Fruit fly (Drosophila melanogaster) whole organism, prepupa: ENCODE data around the gene Cdc27.
A peak's percentile ranks its signal among the peaks of the same experiment; 100 is the strongest.

Experiments used
- Blimp-1 ChIP-seq: fragments of 200-800 bp; sonication (Bioruptor generic); optimal IDR thresholded peaks from 3 replicates; lab custom pipeline; 2017; ENCODE audit warnings: missing biosample characterization, missing genetic modification characterization, mild to moderate bottlenecking, moderate library complexity, missing genetic modification reagents
- CG10631 ChIP-seq: fragments of 200-800 bp; sonication (Bioruptor generic); optimal IDR thresholded peaks from 2 replicates; lab custom pipeline; 2016; ENCODE audit warnings: missing biosample characterization, missing genetic modification characterization
- CG10669 ChIP-seq: fragments of 200-800 bp; sonication (Bioruptor generic); optimal IDR thresholded peaks from 3 replicates; lab custom pipeline; 2018; ENCODE audit warnings: missing biosample characterization, mild to moderate bottlenecking, missing genetic modification characterization, moderate library complexity
- CG11294 ChIP-seq: fragments of 200-800 bp; sonication (Bioruptor generic); IDR thresholded peaks from 2 replicates; pipeline ENCODE4 v1.3.6; 2022; ENCODE audit warnings: missing biosample characterization, missing genetic modification characterization
- CG11902 ChIP-seq: fragments of 200-800 bp; sonication (Bioruptor generic); optimal IDR thresholded peaks from 3 replicates; lab custom pipeline; 2016; ENCODE audit warnings: missing biosample characterization, missing genetic modification characterization
- CG15336 ChIP-seq: fragments of 200-800 bp; sonication (Bioruptor generic); IDR thresholded peaks from 2 replicates; pipeline ENCODE4 v1.3.6; 2022; ENCODE audit warnings: missing biosample characterization, missing genetic modification characterization
- CG16779 ChIP-seq: fragments of 200-800 bp; sonication (Bioruptor generic); optimal IDR thresholded peaks from 3 replicates; lab custom pipeline; 2017; ENCODE audit warnings: missing biosample characterization, mild to moderate bottlenecking, missing genetic modification characterization
- CG3032 ChIP-seq: fragments of 200-800 bp; optimal IDR thresholded peaks from 2 replicates; lab custom pipeline; 2019; ENCODE audit warnings: missing biosample characterization, mild to moderate bottlenecking, missing genetic modification characterization, moderate library complexity
- CG32006 ChIP-seq: fragments of 200-800 bp; sonication (Bioruptor generic); optimal IDR thresholded peaks from 3 replicates; lab custom pipeline; 2017; ENCODE audit warnings: missing biosample characterization, mild to moderate bottlenecking, missing genetic modification characterization
- CG34406 ChIP-seq: fragments of 200-800 bp; sonication (Bioruptor generic); optimal IDR thresholded peaks from 3 replicates; lab custom pipeline; 2016; ENCODE audit warnings: missing biosample characterization, missing genetic modification characterization
- CG3919 ChIP-seq: fragments of 200-800 bp; sonication (Bioruptor generic); optimal IDR thresholded peaks from 3 replicates; lab custom pipeline; 2016; ENCODE audit warnings: missing biosample characterization, missing genetic modification characterization
- CG6163 ChIP-seq: fragments of 200-800 bp; sonication (Bioruptor generic); IDR thresholded peaks from 3 replicates; pipeline ENCODE4 v1.3.6; 2022; ENCODE audit warnings: missing biosample characterization, missing genetic modification characterization
- CG6276 ChIP-seq: fragments of 200-800 bp; sonication (Bioruptor generic); optimal IDR thresholded peaks from 2 replicates; lab custom pipeline; 2017; ENCODE audit warnings: missing biosample characterization, mild to moderate bottlenecking, missing genetic modification characterization
- CG6792 ChIP-seq: fragments of 200-800 bp; sonication (Bioruptor generic); optimal IDR thresholded peaks from 3 replicates; lab custom pipeline; 2016; ENCODE audit warnings: missing biosample characterization, missing genetic modification characterization
- CG6808 ChIP-seq: fragments of 200-800 bp; sonication (Bioruptor generic); optimal IDR thresholded peaks from 3 replicates; lab custom pipeline; 2017; ENCODE audit warnings: missing biosample characterization, missing genetic modification characterization, mild to moderate bottlenecking, moderate library complexity, missing genetic modification reagents
- CG6854 ChIP-seq: fragments of 200-800 bp; sonication (Bioruptor generic); optimal IDR thresholded peaks from 2 replicates; lab custom pipeline; 2017; ENCODE audit warnings: missing biosample characterization, mild to moderate bottlenecking, missing genetic modification characterization
- CG8119 ChIP-seq: fragments of 200-800 bp; sonication (Bioruptor generic); IDR thresholded peaks from 3 replicates; pipeline ENCODE4 v1.3.6; 2022; ENCODE audit warnings: missing biosample characterization, missing genetic modification characterization
- CG9139 ChIP-seq: fragments of 200-800 bp; sonication (Bioruptor generic); optimal IDR thresholded peaks from 3 replicates; lab custom pipeline; 2017; ENCODE audit warnings: missing biosample characterization, mild to moderate bottlenecking, missing genetic modification characterization
- Eip75B ChIP-seq: fragments of 200-800 bp; sonication (Bioruptor generic); optimal IDR thresholded peaks from 3 replicates; lab custom pipeline; 2016; ENCODE audit warnings: missing biosample characterization, missing genetic modification characterization
- Eip78C ChIP-seq: fragments of 200-800 bp; sonication (Bioruptor generic); peaks from one replicate; lab custom pipeline; 2016; ENCODE audit warnings: missing biosample characterization, missing genetic modification characterization
- Ets21C ChIP-seq: fragments of 200-800 bp; sonication (Bioruptor generic); optimal IDR thresholded peaks from 3 replicates; lab custom pipeline; 2016; ENCODE audit warnings: missing biosample characterization, missing genetic modification characterization
- Ets96B ChIP-seq: fragments of 200-800 bp; optimal IDR thresholded peaks from 2 replicates; lab custom pipeline; 2019; ENCODE audit warnings: missing biosample characterization, mild to moderate bottlenecking, missing genetic modification characterization, moderate library complexity
- Hr38 ChIP-seq: sonication (Bioruptor generic); optimal IDR thresholded peaks from 2 replicates; lab custom pipeline; 2016; ENCODE audit warnings: missing biosample characterization, missing genetic modification characterization
- Hr39 ChIP-seq: fragments of 200-800 bp; sonication (Bioruptor generic); optimal IDR thresholded peaks from 2 replicates; lab custom pipeline; 2016; ENCODE audit warnings: missing biosample characterization, missing genetic modification characterization
- Lpt ChIP-seq: fragments of 200-800 bp; sonication (Bioruptor generic); optimal IDR thresholded peaks from 3 replicates; lab custom pipeline; 2016; ENCODE audit warnings: missing biosample characterization, missing genetic modification characterization
- Met ChIP-seq: fragments of 200-800 bp; sonication (Bioruptor generic); optimal IDR thresholded peaks from 3 replicates; lab custom pipeline; 2016; ENCODE audit warnings: missing biosample characterization, missing genetic modification characterization
- OdsH ChIP-seq: fragments of 200-800 bp; sonication (Bioruptor generic); optimal IDR thresholded peaks from 3 replicates; lab custom pipeline; 2016; ENCODE audit warnings: missing biosample characterization, missing genetic modification characterization
- Smox ChIP-seq: fragments of 200-800 bp; sonication (Bioruptor generic); optimal IDR thresholded peaks from 3 replicates; lab custom pipeline; 2016; ENCODE audit warnings: missing biosample characterization, missing genetic modification characterization
- Sox14 ChIP-seq: fragments of 200-800 bp; sonication (Bioruptor generic); optimal IDR thresholded peaks from 3 replicates; lab custom pipeline; 2016; ENCODE audit warnings: missing biosample characterization, missing genetic modification characterization
- Sox15 ChIP-seq: fragments of 200-800 bp; sonication (Bioruptor generic); optimal IDR thresholded peaks from 3 replicates; lab custom pipeline; 2016; ENCODE audit warnings: missing biosample characterization, missing genetic modification characterization
- cyc ChIP-seq: fragments of 200-800 bp; sonication (Bioruptor generic); optimal IDR thresholded peaks from 3 replicates; lab custom pipeline; 2016; ENCODE audit warnings: missing biosample characterization, missing genetic modification characterization
- dac ChIP-seq: fragments of 200-800 bp; sonication (Bioruptor generic); optimal IDR thresholded peaks from 2 replicates; lab custom pipeline; 2017; ENCODE audit warnings: missing biosample characterization, mild to moderate bottlenecking, missing genetic modification characterization
- dsx ChIP-seq: fragments of 200-800 bp; optimal IDR thresholded peaks from 3 replicates; lab custom pipeline; 2019; ENCODE audit warnings: missing biosample characterization, mild to moderate bottlenecking, missing genetic modification characterization, moderate library complexity; ENCODE audit not compliant: poor library complexity, severe bottlenecking
- eg ChIP-seq: fragments of 200-800 bp; sonication (Bioruptor generic); IDR thresholded peaks from 3 replicates; pipeline ENCODE4 v1.3.6; 2022; ENCODE audit warnings: missing biosample characterization, missing genetic modification characterization
- esn ChIP-seq: fragments of 200-800 bp; sonication (Bioruptor generic); optimal IDR thresholded peaks from 2 replicates; lab custom pipeline; 2016; ENCODE audit warnings: missing biosample characterization, mild to moderate bottlenecking, missing genetic modification characterization, moderate library complexity
- fd59A ChIP-seq: fragments of 200-800 bp; sonication (Bioruptor generic); optimal IDR thresholded peaks from 2 replicates; lab custom pipeline; 2017; ENCODE audit warnings: missing biosample characterization, mild to moderate bottlenecking, missing genetic modification characterization, missing genetic modification reagents
- fkh ChIP-seq: fragments of 200-800 bp; sonication (Bioruptor generic); optimal IDR thresholded peaks from 3 replicates; lab custom pipeline; 2017; ENCODE audit warnings: missing biosample characterization, mild to moderate bottlenecking, missing genetic modification characterization, moderate library complexity
- lz ChIP-seq: fragments of 200-800 bp; sonication (Bioruptor generic); optimal IDR thresholded peaks from 3 replicates; lab custom pipeline; 2016; ENCODE audit warnings: missing biosample characterization, missing genetic modification characterization
- pdm3 ChIP-seq: fragments of 200-800 bp; sonication (Bioruptor generic); optimal IDR thresholded peaks from 3 replicates; lab custom pipeline; 2016; ENCODE audit warnings: missing biosample characterization, missing genetic modification characterization
- salr ChIP-seq, 2 experiments: fragments of 200-800 bp; sonication (Bioruptor generic); optimal IDR thresholded peaks; 3 replicates each; lab custom pipeline; 2016 to 2018; ENCODE audit warnings: missing biosample characterization in 2 of 2, missing genetic modification characterization in 2 of 2, mild to moderate bottlenecking in 1 of 2
- ss ChIP-seq, 2 experiments: fragments of 200-800 bp; sonication (Bioruptor generic); optimal IDR thresholded peaks; 2 replicates in 1 of 2; 3 replicates in 1 of 2; lab custom pipeline; 2017 to 2018; ENCODE audit warnings: mild to moderate bottlenecking in 2 of 2, missing biosample characterization in 2 of 2, missing genetic modification characterization in 2 of 2, moderate library complexity in 1 of 2
- svp ChIP-seq: fragments of 200-800 bp; sonication (Bioruptor generic); peaks from one replicate; lab custom pipeline; 2016; ENCODE audit warnings: missing biosample characterization, missing genetic modification characterization
- topi ChIP-seq: fragments of 200-800 bp; sonication (Bioruptor generic); optimal IDR thresholded peaks from 3 replicates; lab custom pipeline; 2016; ENCODE audit warnings: missing biosample characterization, missing genetic modification characterization

The Cdc27 gene

dm6 chr3L:7262471-7262870 lies 13.3 kb upstream of the Cdc27 start (continued):
- TF ChIP-seq Sox15 (GFP tag; lab: Kevin White, UChicago) (no peak), CG11902 (GFP tag; lab: Kevin White, UChicago) (peak; percentile 41), salr (GFP tag; optimal IDR thresholded peaks at IDR 0.05; lab: Kevin White, UChicago) (peak in 1 of 2 experiments; percentile 23), OdsH (peak; percentile 56), Hr39 (peak; percentile 7), CG34406 (GFP tag; lab: Kevin White, UChicago) (peak; percentile 31), topi (GFP tag; lab: Kevin White, UChicago) (no peak), CG6276 (GFP tag; lab: Kevin White, UChicago) (peak; percentile 45), CG3919 (GFP tag; lab: Kevin White, UChicago) (peak; percentile 65), Sox14 (GFP tag; lab: Kevin White, UChicago) (peak; percentile 6), Met (GFP tag; lab: Kevin White, UChicago) (no peak), Ets21C (GFP tag; lab: Kevin White, UChicago) (no peak), CG16779 (tag; lab: Kevin White, UChicago) (peak; percentile 7), ss (GFP tag; optimal IDR thresholded peaks at IDR 0.05; lab: Kevin White, UChicago) (peak; percentile 16 to 58), CG3032 (tag; lab: Kevin White, UChicago) (peak; percentile 68), CG6792 (GFP tag; lab: Kevin White, UChicago) (peak; percentile 28), cyc (GFP tag; lab: Kevin White, UChicago) (no peak), dac (GFP tag; lab: Kevin White, UChicago) (no peak), eg (GFP tag; lab: Robert Waterston, UW) (peak; percentile 52; the same call in 2 of the 3 replicates), Blimp-1 (no peak)

dm6 chr3L:7258267-7258666 lies 9.1 kb upstream of the Cdc27 start:
- TF ChIP-seq Smox (GFP tag; lab: Kevin White, UChicago) (no peak), eg (GFP tag; lab: Robert Waterston, UW) (0 out of 3 replicates have a peak, but pooled peaks have one; percentile 42), Blimp-1 (no peak)

- TF ChIP-seq eg (GFP tag; lab: Robert Waterston, UW) (no peak), svp (GFP tag; lab: Kevin White, UChicago) (peak; percentile 46), Eip78C (GFP tag; lab: Kevin White, UChicago) (peak; percentile 41), lz (GFP tag; lab: Kevin White, UChicago) (no peak), dsx (GFP tag; lab: Kevin White, UChicago) (no peak)
Observed at dm6 chr3L:7254724-7255123, 5.6 kb upstream of the Cdc27 start.

- peak; percentile 78; the same call in 2 of the 3 replicates for TF ChIP-seq CG8119
- no peak for TF ChIP-seq CG16779 (tag; lab: Kevin White, UChicago)
- peak; percentile 23 for TF ChIP-seq CG6854 (GFP tag; lab: Kevin White, UChicago)
- TF ChIP-seq Eip78C (GFP tag; lab: Kevin White, UChicago) = peak; percentile 89
- TF ChIP-seq eg (GFP tag; lab: Robert Waterston, UW) = peak; percentile 91
- TF ChIP-seq CG10669 (GFP tag; lab: Kevin White, UChicago) = peak; percentile 66
- TF ChIP-seq CG15336 (GFP tag; lab: Robert Waterston, UW) = peak; percentile 83
- TF ChIP-seq lz (GFP tag; lab: Kevin White, UChicago) = peak; percentile 83
- peak; percentile 83 for TF ChIP-seq CG6163 (GFP tag; lab: Robert Waterston, UW)
- peak; percentile 65 for TF ChIP-seq Ets96B (tag; lab: Kevin White, UChicago)
- no peak for TF ChIP-seq CG6808
- peak; percentile 72 for TF ChIP-seq Sox15 (GFP tag; lab: Kevin White, UChicago)
- TF ChIP-seq CG11902 (GFP tag; lab: Kevin White, UChicago) = peak; percentile 60
- TF ChIP-seq esn (GFP tag; lab: Kevin White, UChicago) = peak; percentile 83
- TF ChIP-seq Lpt (GFP tag; lab: Kevin White, UChicago) = peak; percentile 71
- no peak for TF ChIP-seq CG9139 (GFP tag; lab: Kevin White, UChicago)
- TF ChIP-seq Hr39 = peak; percentile 83
- peak; percentile 72 for TF ChIP-seq CG11294 (GFP tag; lab: Robert Waterston, UW)
- TF ChIP-seq Hr38 (GFP tag; lab: Kevin White, UChicago) = no peak
- peak; percentile 83 for TF ChIP-seq pdm3 (GFP tag; lab: Kevin White, UChicago)
- TF ChIP-seq Eip75B (GFP tag; lab: Kevin White, UChicago) = peak; percentile 77
- TF ChIP-seq Ets21C (GFP tag; lab: Kevin White, UChicago) = peak; percentile 68
- TF ChIP-seq CG10631 (GFP tag; lab: Kevin White, UChicago) = peak; percentile 76
- peak; percentile 78 for TF ChIP-seq fkh (GFP tag; lab: Kevin White, UChicago)
- TF ChIP-seq CG6276 (GFP tag; lab: Kevin White, UChicago) = no peak
- TF ChIP-seq OdsH = peak; percentile 75
- TF ChIP-seq fd59A (GFP tag; lab: Kevin White, UChicago) = peak; percentile 42
- peak; percentile 71 for TF ChIP-seq topi (GFP tag; lab: Kevin White, UChicago)
- TF ChIP-seq Blimp-1 = no peak
- TF ChIP-seq CG3032 (tag; lab: Kevin White, UChicago) = peak; percentile 73
- peak; percentile 70 for TF ChIP-seq Smox (GFP tag; lab: Kevin White, UChicago)
- TF ChIP-seq CG32006 (GFP tag; lab: Kevin White, UChicago) = peak; percentile 73
Observed at dm6 chr3L:7250469-7250868, 1.3 kb upstream of the Cdc27 start, which contains the start of gene MED4. TSS of gene MED4 (minus strand) at chr3L:7250527.
